Worm (Caenorhabditis elegans) whole organism, L1 larva: Measurements from ENCODE around the gene srh-300.

Source experiments
- C16A3.4 ChIP-seq: fragments of 150-350 bp; optimal IDR thresholded peaks from 2 replicates; lab custom pipeline; 2014; ENCODE audit warnings: missing biosample characterization, missing genetic modification characterization
- aha-1 ChIP-seq: fragments of 150-350 bp; optimal IDR thresholded peaks from 2 replicates; lab custom pipeline; 2014; ENCODE audit warnings: missing biosample characterization, missing genetic modification characterization
- efl-3 ChIP-seq: fragments of 200-800 bp; sonication (Bioruptor generic); optimal IDR thresholded peaks from 2 replicates; lab custom pipeline; 2018; ENCODE audit warnings: mild to moderate bottlenecking, missing genetic modification characterization, missing compliant biosample characterization
- elt-3 ChIP-seq, 6 experiments: fragments of 150-350 bp in 1 of 6; sonication (generic microtip); optimal IDR thresholded peaks; 2 replicates each; lab custom pipeline; 2017 to 2018; ENCODE audit warnings: missing biosample characterization in 6 of 6, missing genetic modification characterization in 6 of 6, inconsistent platforms in 1 of 6
- lin-13 ChIP-seq: fragments of 150-350 bp; optimal IDR thresholded peaks from 2 replicates; lab custom pipeline; 2014; ENCODE audit warnings: missing biosample characterization, missing genetic modification reagents, missing genetic modification characterization
- lin-39 ChIP-seq: fragments of 150-350 bp; optimal IDR thresholded peaks from 2 replicates; lab custom pipeline; 2014; ENCODE audit warnings: missing biosample characterization, missing genetic modification reagents, missing genetic modification characterization
- nhr-11 ChIP-seq: fragments of 150-350 bp; optimal IDR thresholded peaks from 2 replicates; lab custom pipeline; 2014; ENCODE audit warnings: missing biosample characterization, missing genetic modification characterization
- nhr-12 ChIP-seq: sonication (generic microtip); optimal IDR thresholded peaks from 2 replicates; lab custom pipeline; 2017; ENCODE audit warnings: missing biosample characterization, missing genetic modification characterization
- nhr-237 ChIP-seq: fragments of 150-350 bp; optimal IDR thresholded peaks from 2 replicates; lab custom pipeline; 2014; ENCODE audit warnings: missing biosample characterization, missing genetic modification characterization
- nhr-76 ChIP-seq: sonication (generic microtip); optimal IDR thresholded peaks from 2 replicates; lab custom pipeline; 2017; ENCODE audit warnings: missing biosample characterization, missing genetic modification characterization
- rnt-1 ChIP-seq: sonication (generic microtip); optimal IDR thresholded peaks from 2 replicates; lab custom pipeline; 2016; ENCODE audit warnings: mild to moderate bottlenecking, missing genetic modification characterization, moderate library complexity, missing compliant biosample characterization
- snpc-4 ChIP-seq: fragments of 150-350 bp; optimal IDR thresholded peaks from 2 replicates; lab custom pipeline; 2014; ENCODE audit warnings: missing biosample characterization, missing genetic modification characterization
- unc-130 ChIP-seq: fragments of 150-350 bp; optimal IDR thresholded peaks from 2 replicates; lab custom pipeline; 2017; ENCODE audit warnings: missing biosample characterization, missing genetic modification characterization, inconsistent platforms
- unc-30 ChIP-seq: sonication (generic microtip); optimal IDR thresholded peaks from 2 replicates; lab custom pipeline; 2017; ENCODE audit warnings: missing biosample characterization, missing genetic modification characterization

- no peak for TF ChIP-seq lin-13 (GFP tag; lab: Kevin White, UChicago)
- TF ChIP-seq aha-1: no peak
- TF ChIP-seq unc-130 (tag; lab: Kevin White, UChicago): no peak
- no peak for TF ChIP-seq nhr-12
- no peak for TF ChIP-seq C16A3.4 (tag; lab: Kevin White, UChicago)
- TF ChIP-seq elt-3 (tag; optimal IDR thresholded peaks at IDR 0.05; lab: Kevin White, UChicago): no peak
- TF ChIP-seq efl-3 (GFP tag; lab: Kevin White, UChicago): no peak
- no peak for TF ChIP-seq unc-30
- no peak for TF ChIP-seq snpc-4 (tag; lab: Kevin White, UChicago)
- no peak for TF ChIP-seq lin-39 (tag; lab: Kevin White, UChicago)
- TF ChIP-seq nhr-76 (tag; lab: Kevin White, UChicago): no peak
- TF ChIP-seq rnt-1: no peak
- TF ChIP-seq nhr-237 (tag; lab: Kevin White, UChicago): no peak
- TF ChIP-seq nhr-11 (tag; lab: Kevin White, UChicago): no peak
Measured at ce11 chrV:17828310-17828709, 6.4 kb downstream of the srh-300 start, which contains the start of gene srh-304.
